Worm (Caenorhabditis elegans): Measurements from ENCODE around the gene C07H4.1.

DNA sequence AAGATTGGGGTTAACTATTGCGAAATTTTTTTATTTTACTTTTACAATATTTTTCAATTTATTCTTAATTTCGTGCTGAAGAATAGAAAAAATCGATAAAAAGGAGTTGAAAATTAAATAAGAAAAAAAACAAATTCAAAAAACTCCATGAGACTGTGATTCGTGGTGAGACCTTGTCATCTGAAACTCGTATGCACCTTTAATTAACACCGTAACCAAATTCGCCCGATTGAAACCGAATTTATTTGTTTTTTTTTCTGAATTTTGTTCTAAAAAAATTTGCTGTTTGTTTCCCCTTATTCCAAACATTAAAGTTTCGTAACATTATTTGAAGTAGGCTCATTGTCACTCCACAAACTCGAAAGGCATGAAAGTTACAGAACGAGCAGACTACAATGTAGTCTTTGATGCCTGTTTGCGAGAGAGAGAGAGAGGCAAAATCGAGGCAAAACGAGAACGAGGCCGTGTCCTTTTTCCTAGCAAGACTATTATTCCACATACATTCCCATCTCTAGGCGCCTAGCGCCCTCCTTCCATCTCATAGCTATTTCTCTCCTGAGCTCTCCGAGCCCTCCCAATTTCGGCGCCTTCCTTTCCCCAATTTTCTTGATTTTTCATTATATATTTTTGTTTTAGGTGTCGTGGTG lies 15.5 kb upstream of the C07H4.1 start, which contains the start of gene T24H10.4:
- TF ChIP-seq nhr-12 (tag; optimal IDR thresholded peaks at IDR 0.05) (no peak), mdl-1 (tag; optimal IDR thresholded peaks at IDR 0.05) (no peak), nhr-76 (tag; optimal IDR thresholded peaks at IDR 0.05) (no peak), sptf-1 (tag; optimal IDR thresholded peaks at IDR 0.05) (no peak), elt-3 (tag; optimal IDR thresholded peaks at IDR 0.05) (no peak), snpc-4 (tag; optimal IDR thresholded peaks at IDR 0.05) (no peak), rnt-1 (tag; optimal IDR thresholded peaks at IDR 0.05) (no peak), nhr-28 (tag; optimal IDR thresholded peaks at IDR 0.05) (no peak)
